Worm (Caenorhabditis elegans) whole organism, L1 larva: ENCODE data around the gene ddo-3.

Source experiments
- C04F5.9 ChIP-seq: sonication (generic microtip); optimal IDR thresholded peaks from 2 replicates; lab custom pipeline; 2016; ENCODE audit warnings: missing genetic modification characterization, missing compliant biosample characterization
- Y116A8C.19 ChIP-seq: sonication (generic microtip); optimal IDR thresholded peaks from 2 replicates; lab custom pipeline; 2016; ENCODE audit warnings: missing compliant biosample characterization, missing genetic modification characterization, borderline replicate concordance
- aly-2 ChIP-seq: fragments of 150-350 bp; optimal IDR thresholded peaks from 2 replicates; lab custom pipeline; 2014; ENCODE audit warnings: missing biosample characterization, missing genetic modification characterization
- ceh-8 ChIP-seq: fragments of 200-800 bp; sonication (Bioruptor generic); optimal IDR thresholded peaks from 2 replicates; lab custom pipeline; 2018; ENCODE audit warnings: mild to moderate bottlenecking, missing genetic modification characterization, moderate library complexity, missing compliant biosample characterization
- ceh-88 ChIP-seq: fragments of 200-800 bp; sonication (Bioruptor generic); IDR thresholded peaks from 2 replicates; pipeline ENCODE4 v1.3.6; 2022; ENCODE audit warnings: missing genetic modification characterization, missing compliant biosample characterization
- dpl-1 ChIP-seq, 3 experiments: fragments of 150-350 bp in 2 of 3; sonication (generic microtip) in 1 of 3; optimal IDR thresholded peaks; 2 replicates each; lab custom pipeline; 2014 to 2017; ENCODE audit warnings: missing biosample characterization in 3 of 3, missing genetic modification characterization in 3 of 3, missing genetic modification reagents in 3 of 3
- dsc-1 ChIP-seq: sonication (generic microtip); optimal IDR thresholded peaks from 2 replicates; lab custom pipeline; 2016; ENCODE audit warnings: mild to moderate bottlenecking, missing genetic modification characterization, missing compliant biosample characterization
- efl-1 ChIP-seq, 4 experiments: fragments of 150-350 bp; optimal IDR thresholded peaks in 3 of 4; peaks in 1 of 4; 1 replicate in 1 of 4; 2 replicates in 3 of 4; lab custom pipeline; 2014; ENCODE audit warnings: missing biosample characterization in 2 of 4, missing genetic modification characterization in 2 of 4, missing genetic modification reagents in 2 of 4
- efl-3 ChIP-seq: fragments of 200-800 bp; sonication (Bioruptor generic); optimal IDR thresholded peaks from 2 replicates; lab custom pipeline; 2018; ENCODE audit warnings: mild to moderate bottlenecking, missing genetic modification characterization, missing compliant biosample characterization
- egl-13 ChIP-seq: sonication (generic microtip); optimal IDR thresholded peaks from 2 replicates; lab custom pipeline; 2016; ENCODE audit warnings: missing genotype, missing genetic modification reagents, missing genetic modification characterization, missing compliant biosample characterization
- elt-3 ChIP-seq, 6 experiments: fragments of 150-350 bp in 1 of 6; sonication (generic microtip); optimal IDR thresholded peaks; 2 replicates each; lab custom pipeline; 2017 to 2018; ENCODE audit warnings: missing biosample characterization in 6 of 6, missing genetic modification characterization in 6 of 6, inconsistent platforms in 1 of 6
- fkh-10 ChIP-seq: sonication (generic microtip); optimal IDR thresholded peaks from 2 replicates; lab custom pipeline; 2017; ENCODE audit warnings: missing biosample characterization, missing genetic modification reagents, missing genetic modification characterization
- fkh-4 ChIP-seq: sonication (generic microtip); optimal IDR thresholded peaks from 2 replicates; lab custom pipeline; 2016; ENCODE audit warnings: missing compliant biosample characterization, missing genetic modification characterization, borderline replicate concordance
- hlh-17 ChIP-seq: fragments of 200-800 bp; sonication (Bioruptor generic); optimal IDR thresholded peaks from 2 replicates; lab custom pipeline; 2018; ENCODE audit warnings: missing genetic modification characterization, mild to moderate bottlenecking, missing compliant biosample characterization, moderate library complexity, borderline replicate concordance
- hlh-4 ChIP-seq: sonication (generic microtip); optimal IDR thresholded peaks from 2 replicates; lab custom pipeline; 2016; ENCODE audit warnings: mild to moderate bottlenecking, missing genetic modification characterization, missing compliant biosample characterization
- hpl-2 ChIP-seq: fragments of 150-350 bp; optimal IDR thresholded peaks from 2 replicates; lab custom pipeline; 2014; ENCODE audit warnings: missing biosample characterization, missing genetic modification reagents, missing genetic modification characterization
- lin-13 ChIP-seq: fragments of 150-350 bp; optimal IDR thresholded peaks from 2 replicates; lab custom pipeline; 2014; ENCODE audit warnings: missing biosample characterization, missing genetic modification reagents, missing genetic modification characterization
- lin-14 ChIP-seq: fragments of 200-800 bp; sonication (Bioruptor generic); optimal IDR thresholded peaks from 2 replicates; lab custom pipeline; 2018; ENCODE audit warnings: mild to moderate bottlenecking, missing genetic modification characterization, moderate library complexity, missing compliant biosample characterization
- lir-3 ChIP-seq: sonication (generic microtip); optimal IDR thresholded peaks from 2 replicates; lab custom pipeline; 2016; ENCODE audit warnings: mild to moderate bottlenecking, missing genetic modification characterization, moderate library complexity, missing compliant biosample characterization; ENCODE audit not compliant: poor library complexity
- mdl-1 ChIP-seq, 2 experiments: fragments of 150-350 bp; optimal IDR thresholded peaks; 2 replicates each; lab custom pipeline; 2014 to 2017; ENCODE audit warnings: missing biosample characterization in 2 of 2, missing genetic modification characterization in 2 of 2, inconsistent platforms in 1 of 2
- mef-2 ChIP-seq: fragments of 150-350 bp; optimal IDR thresholded peaks from 2 replicates; lab custom pipeline; 2014; ENCODE audit warnings: missing biosample characterization, missing genetic modification characterization
- nhr-19 ChIP-seq: fragments of 200-800 bp; sonication (Bioruptor generic); conservative IDR thresholded peaks from 2 replicates; pipeline ENCODE4 v1.3.6; 2022; ENCODE audit warnings: missing genetic modification characterization, missing compliant biosample characterization
- nhr-20 ChIP-seq: sonication (generic microtip); optimal IDR thresholded peaks from 2 replicates; lab custom pipeline; 2016; ENCODE audit warnings: mild to moderate bottlenecking, missing genetic modification characterization, missing compliant biosample characterization
- nhr-28 ChIP-seq: fragments of 150-350 bp; optimal IDR thresholded peaks from 2 replicates; lab custom pipeline; 2014; ENCODE audit warnings: missing biosample characterization, missing genetic modification characterization
- nhr-76 ChIP-seq: sonication (generic microtip); optimal IDR thresholded peaks from 2 replicates; lab custom pipeline; 2017; ENCODE audit warnings: missing biosample characterization, missing genetic modification characterization
- nhr-84 ChIP-seq: sonication (generic microtip); optimal IDR thresholded peaks from 2 replicates; lab custom pipeline; 2017; ENCODE audit warnings: missing biosample characterization, missing genetic modification characterization
- nhr-85 ChIP-seq: sonication (generic microtip); peaks from one replicate; lab custom pipeline; 2016; ENCODE audit warnings: missing genetic modification characterization, inconsistent platforms, missing compliant biosample characterization
- nhr-90 ChIP-seq: sonication (generic microtip); optimal IDR thresholded peaks from 2 replicates; lab custom pipeline; 2016; ENCODE audit warnings: mild to moderate bottlenecking, missing genetic modification characterization, missing compliant biosample characterization; ENCODE audit not compliant: poor library complexity
- pqm-1 ChIP-seq: sonication (generic microtip); optimal IDR thresholded peaks from 3 replicates; lab custom pipeline; 2017; ENCODE audit warnings: missing biosample characterization, missing genetic modification characterization
- sptf-1 ChIP-seq: fragments of 150-350 bp; optimal IDR thresholded peaks from 2 replicates; lab custom pipeline; 2014; ENCODE audit warnings: missing biosample characterization, missing genetic modification characterization
- swsn-7 ChIP-seq: sonication (generic microtip); optimal IDR thresholded peaks from 2 replicates; lab custom pipeline; 2016; ENCODE audit warnings: missing genetic modification characterization, missing compliant biosample characterization
- unc-130 ChIP-seq: fragments of 150-350 bp; optimal IDR thresholded peaks from 2 replicates; lab custom pipeline; 2017; ENCODE audit warnings: missing biosample characterization, missing genetic modification characterization, inconsistent platforms
- unc-86 ChIP-seq: sonication (generic microtip); optimal IDR thresholded peaks from 2 replicates; lab custom pipeline; 2016; ENCODE audit warnings: missing genetic modification characterization, missing compliant biosample characterization
- unc-98 ChIP-seq: fragments of 200-800 bp; sonication (Bioruptor generic); IDR thresholded peaks from 2 replicates; pipeline ENCODE4 v1.3.6; 2022; ENCODE audit warnings: missing genetic modification characterization, missing compliant biosample characterization
- vab-15 ChIP-seq: sonication (generic microtip); optimal IDR thresholded peaks from 2 replicates; lab custom pipeline; 2017; ENCODE audit warnings: missing genotype, mild to moderate bottlenecking, missing genetic modification characterization, missing compliant biosample characterization
- zip-4 ChIP-seq: fragments of 200-800 bp; sonication (Bioruptor generic); optimal IDR thresholded peaks from 2 replicates; lab custom pipeline; 2018; ENCODE audit warnings: mild to moderate bottlenecking, missing genetic modification characterization, moderate library complexity, missing compliant biosample characterization

ddo-3 gene

ce11 chrIII:6579398-6579797 is 8.3 kb upstream of the ddo-3 start, which contains the start of gene F27B3.8:
F27B3.8 (plus strand) TSS chrIII:6579698.
- TF ChIP-seq aly-2 (no peak), efl-1 (optimal IDR thresholded peaks at IDR 0.05; lab: Kevin White, UChicago) (no peak), efl-1 (GFP tag; optimal IDR thresholded peaks at IDR 0.05 in 1 of 2; lab: Kevin White, UChicago) (no peak), mdl-1 (tag; optimal IDR thresholded peaks at IDR 0.05; lab: Kevin White, UChicago) (no peak), lin-14 (GFP tag; lab: Kevin White, UChicago) (no peak), fkh-4 (no peak), nhr-84 (no peak), unc-130 (tag; lab: Kevin White, UChicago) (no peak), hlh-17 (GFP tag; lab: Kevin White, UChicago) (no peak), vab-15 (tag; lab: Kevin White, UChicago) (no peak), C04F5.9 (tag; lab: Kevin White, UChicago) (no peak), nhr-90 (tag; lab: Kevin White, UChicago) (no peak), zip-4 (no peak), Y116A8C.19 (no peak), lir-3 (tag; lab: Kevin White, UChicago) (no peak), dpl-1 (GFP tag; optimal IDR thresholded peaks at IDR 0.05; lab: Kevin White, UChicago) (no peak), mef-2 (tag; lab: Kevin White, UChicago) (no peak), ceh-8 (GFP tag; lab: Kevin White, UChicago) (no peak), sptf-1 (tag; lab: Kevin White, UChicago) (no peak), nhr-19 (GFP tag; lab: Robert Waterston, UW) (no peak)

DNA sequence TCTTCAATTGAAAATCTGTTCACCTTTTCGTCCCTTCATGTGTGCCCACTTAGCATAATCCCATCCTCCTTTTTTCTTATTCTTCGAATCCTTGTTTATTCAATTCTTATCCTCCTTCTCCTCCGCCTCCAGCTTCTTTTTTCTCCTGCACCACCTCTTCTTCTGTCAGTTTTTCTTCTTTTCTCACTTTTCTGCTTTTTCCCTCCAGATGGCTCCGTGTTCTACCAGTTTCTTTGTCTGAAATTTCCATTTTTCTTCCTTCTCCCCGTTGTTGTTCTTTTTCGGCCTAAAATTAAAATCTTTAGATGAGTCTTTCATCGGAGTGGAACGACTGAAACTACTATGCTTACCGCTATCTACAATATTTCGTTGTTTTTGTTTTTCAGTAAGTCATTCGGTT is 6.1 kb upstream of the ddo-3 start, which contains the start of gene acr-21:
acr-21 (plus strand) TSS at position 301 of the 400 bp plus-strand sequence.
- TF ChIP-seq unc-98 (GFP tag; lab: Robert Waterston, UW) = no peak

- TF ChIP-seq egl-13 (tag; lab: Kevin White, UChicago) = no peak
- TF ChIP-seq lin-13 (GFP tag; lab: Kevin White, UChicago) = no peak
- TF ChIP-seq efl-3 = no peak
- no peak for TF ChIP-seq nhr-76
- TF ChIP-seq swsn-7 (tag; lab: Kevin White, UChicago) = no peak
- TF ChIP-seq unc-86 (tag; lab: Kevin White, UChicago) = no peak
- TF ChIP-seq hlh-4 = no peak
- no peak for TF ChIP-seq nhr-20 (tag; lab: Kevin White, UChicago)
- no peak for TF ChIP-seq zip-4
- no peak for TF ChIP-seq elt-3 (tag; optimal IDR thresholded peaks at IDR 0.05; lab: Kevin White, UChicago)
- TF ChIP-seq fkh-10 (GFP tag; lab: Kevin White, UChicago) = no peak
- TF ChIP-seq nhr-28 = no peak
- TF ChIP-seq lin-14 (GFP tag; lab: Kevin White, UChicago) = no peak
- TF ChIP-seq ceh-88 (GFP tag; lab: Robert Waterston, UW) = no peak
Measured at ce11 chrIII:6589499-6589898, 1.8 kb downstream of the ddo-3 start.

DNA sequence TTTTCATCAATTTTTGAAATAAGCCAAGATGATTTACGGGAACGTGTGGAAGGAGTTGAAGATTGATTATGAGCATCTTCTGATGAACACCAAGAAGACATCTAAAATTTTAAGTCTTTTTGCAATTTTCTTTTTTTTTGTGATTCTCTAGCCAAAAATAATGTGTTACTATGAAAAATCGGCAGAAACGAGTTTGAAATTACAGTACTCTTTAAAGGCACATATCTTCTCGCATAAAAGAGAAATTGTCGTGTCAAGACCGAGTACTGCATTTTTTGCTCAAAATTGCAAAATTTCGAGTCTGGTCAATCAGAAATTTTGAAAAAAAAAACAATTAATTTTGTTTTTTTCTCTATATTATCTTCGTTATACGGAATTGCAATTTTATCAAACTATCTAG is 4.4 kb downstream of the ddo-3 start, which contains the start of gene F20H11.1:
F20H11.1 (minus strand) TSS at position 101 of the 400 bp plus-strand sequence.
- no peak for TF ChIP-seq efl-1 (optimal IDR thresholded peaks at IDR 0.05; lab: Kevin White, UChicago)
- peak in 1 of 2 experiments; percentile 63 for TF ChIP-seq efl-1 (GFP tag; optimal IDR thresholded peaks at IDR 0.05 in 1 of 2; lab: Kevin White, UChicago)
- TF ChIP-seq pqm-1 = no peak
- peak; percentile 5 for TF ChIP-seq nhr-85

DNA sequence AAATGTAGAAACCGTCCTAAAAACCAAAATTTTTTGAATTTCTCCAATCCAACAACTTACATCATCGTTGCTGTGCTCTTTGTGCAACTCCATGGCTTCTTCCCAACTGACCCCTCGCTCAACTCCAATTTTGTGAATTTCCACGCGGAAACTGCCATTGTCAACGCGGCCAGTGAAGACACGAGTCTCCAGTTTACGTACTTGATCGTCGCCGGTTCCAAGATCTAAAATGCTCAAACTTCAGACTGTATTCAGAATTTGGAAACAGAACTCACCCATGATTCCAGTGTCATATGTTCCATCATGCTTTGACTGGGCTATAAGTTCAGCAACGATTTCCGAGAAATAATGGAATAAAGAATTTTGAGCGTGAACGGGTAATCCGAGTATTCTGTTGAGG is 6.4 kb downstream of the ddo-3 start:
- TF ChIP-seq hpl-2 (GFP tag; lab: Kevin White, UChicago) (no peak), unc-86 (tag; lab: Kevin White, UChicago) (no peak), dsc-1 (tag; lab: Kevin White, UChicago) (no peak), ceh-88 (GFP tag; lab: Robert Waterston, UW) (no peak)
